Fruit fly (Drosophila melanogaster): Measurements from ENCODE around the gene Snmp1.

Snmp1 gene

dm6 chr3R:21192267-21192666 is 24.3 kb upstream of the Snmp1 start:
- TF ChIP-seq CG6254 (GFP tag; optimal IDR thresholded peaks at IDR 0.05) = peak; percentile 38
- no peak for TF ChIP-seq dm (GFP tag; optimal IDR thresholded peaks at IDR 0.05)

DNA sequence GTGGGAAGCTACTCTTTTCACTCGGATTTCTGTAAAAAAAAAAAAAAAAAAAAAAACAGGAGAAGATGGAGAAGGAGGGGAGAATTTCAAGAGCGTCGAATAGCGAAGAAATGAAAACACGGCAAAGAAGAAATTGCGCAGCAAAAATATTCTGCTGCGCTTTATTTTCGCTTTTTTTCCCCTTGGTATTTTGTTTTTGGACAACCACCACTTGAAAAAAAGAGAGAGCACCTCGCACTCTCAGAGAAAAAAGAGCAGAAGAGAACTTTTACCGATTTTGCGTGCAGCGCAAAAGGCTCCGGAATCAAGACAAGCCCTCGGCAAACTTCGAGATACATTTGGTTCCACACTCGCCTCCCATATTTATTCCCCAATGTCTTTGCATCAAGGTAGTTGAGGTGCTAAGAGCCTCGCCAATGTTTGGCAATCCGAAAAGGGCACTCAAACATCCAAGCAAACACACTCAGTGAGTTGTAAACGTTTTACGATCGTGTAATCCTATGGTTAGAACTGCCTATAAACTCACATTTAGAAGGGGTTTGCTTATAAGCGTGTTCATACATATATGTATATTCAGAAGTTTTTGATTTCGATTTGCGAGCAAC is 22.9 kb upstream of the Snmp1 start:
- TF ChIP-seq corto (GFP tag; optimal IDR thresholded peaks at IDR 0.05) (peak; percentile 46), Trl (optimal IDR thresholded peaks at IDR 0.05) (peak; percentile 48 to 70), Trl (GFP tag; optimal IDR thresholded peaks at IDR 0.05) (no peak), Med (GFP tag) (peak; percentile 65), CG13296 (GFP tag; optimal IDR thresholded peaks at IDR 0.05) (peak; percentile 21), CG8290 (GFP tag; optimal IDR thresholded peaks at IDR 0.05) (no peak), CG8290 (tag; optimal IDR thresholded peaks at IDR 0.05) (peak in 1 of 2 experiments; percentile 5), CG2199 (GFP tag; IDR thresholded peaks at IDR 0.05) (0 out of 3 replicates have a peak, but pooled peaks have one; percentile 49), hkb (optimal IDR thresholded peaks at IDR 0.05) (no peak), hkb (GFP tag; IDR thresholded peaks at IDR 0.05) (no peak), mirr (GFP tag; optimal IDR thresholded peaks at IDR 0.05) (peak; percentile 21), gcm (GFP tag; optimal IDR thresholded peaks at IDR 0.05) (no peak), CG12769 (tag; optimal IDR thresholded peaks at IDR 0.05) (peak; percentile 19), CG13894 (tag; optimal IDR thresholded peaks at IDR 0.05) (peak; percentile 63), CG3163 (GFP tag; optimal IDR thresholded peaks at IDR 0.05) (peak; percentile 22), chinmo (GFP tag; IDR thresholded peaks at IDR 0.05; ENCODE audit: partially characterized antibody) (0 out of 4 replicates have a peak, but pooled peaks have one; percentile 59), CG13624 (GFP tag; optimal IDR thresholded peaks at IDR 0.05) (peak; percentile 63), Atf3 (GFP tag; optimal IDR thresholded peaks at IDR 0.05) (no peak), sug (tag; optimal IDR thresholded peaks at IDR 0.05) (peak; percentile 21), CG16815 (GFP tag; optimal IDR thresholded peaks at IDR 0.05) (no peak)

DNA sequence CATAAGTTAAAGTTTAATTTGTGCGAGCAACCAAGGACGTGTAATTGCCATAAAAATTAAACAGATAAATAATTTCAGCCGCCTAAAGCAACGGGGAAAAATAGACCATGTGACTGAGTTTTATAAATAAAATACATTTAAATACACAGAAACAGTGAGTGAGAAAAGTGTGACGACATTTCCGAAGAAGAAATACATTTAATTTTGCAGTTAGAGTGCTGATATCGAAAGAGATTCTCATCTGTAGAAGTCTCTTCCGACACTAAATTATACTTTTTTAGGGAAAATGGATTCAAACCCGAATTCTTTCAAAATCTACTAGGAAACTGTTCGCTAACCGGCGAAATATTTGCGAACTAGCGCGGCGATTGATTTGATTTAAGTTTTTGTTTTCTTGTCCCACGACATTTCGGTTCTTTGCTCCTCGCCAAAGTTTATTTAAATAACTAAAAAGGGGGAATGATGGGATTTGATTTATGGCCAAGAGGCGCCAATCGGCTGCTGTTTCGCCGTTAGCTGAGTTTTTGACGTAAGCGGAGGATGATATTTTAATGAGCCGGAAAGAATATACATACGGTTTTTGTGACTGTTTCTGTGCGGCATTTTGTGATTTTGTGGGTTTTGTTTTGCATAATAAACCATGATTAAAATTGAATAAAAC is 21.6 kb upstream of the Snmp1 start:
- TF ChIP-seq CG13287 (GFP tag; IDR thresholded peaks at IDR 0.05; ENCODE audit: partially characterized antibody) (no peak), CG31441 (GFP tag; IDR thresholded peaks at IDR 0.05) (no peak), al (GFP tag; IDR thresholded peaks at IDR 0.05) (no peak), CG8388 (GFP tag; optimal IDR thresholded peaks at IDR 0.05) (peak; percentile 80), CG4730 (GFP tag; IDR thresholded peaks at IDR 0.05) (no peak), Vsx1 (GFP tag; optimal IDR thresholded peaks at IDR 0.05) (no peak), p53 (GFP tag; optimal IDR thresholded peaks at IDR 0.05) (no peak), sug (tag; optimal IDR thresholded peaks at IDR 0.05) (no peak), dm (GFP tag; optimal IDR thresholded peaks at IDR 0.05) (no peak), MESR4 (GFP tag; optimal IDR thresholded peaks at IDR 0.05) (no peak), CG15073 (GFP tag; optimal IDR thresholded peaks at IDR 0.05) (no peak), CG3281 (GFP tag; optimal IDR thresholded peaks at IDR 0.05) (no peak), sim (GFP tag; IDR thresholded peaks at IDR 0.05) (no peak), Taf1 (GFP tag; IDR thresholded peaks at IDR 0.05) (no peak), NFAT (GFP tag; IDR thresholded peaks at IDR 0.05) (no peak), dmrt11E (tag; optimal IDR thresholded peaks at IDR 0.05) (no peak), sens (GFP tag) (peak; percentile 68), CG12769 (tag; optimal IDR thresholded peaks at IDR 0.05) (peak; percentile 55), Med (GFP tag) (peak; percentile 59), Sox100B (GFP tag; optimal IDR thresholded peaks at IDR 0.05) (no peak), CG10543 (GFP tag; optimal IDR thresholded peaks at IDR 0.05) (no peak), CG11723 (GFP tag; optimal IDR thresholded peaks at IDR 0.05) (no peak), Hey (tag; optimal IDR thresholded peaks at IDR 0.05) (no peak), Pdp1 (GFP tag; optimal IDR thresholded peaks at IDR 0.05) (peak in 1 of 2 experiments; percentile 26)
